Worm (Caenorhabditis elegans) whole organism, L2 larva: Measurements from ENCODE around the gene lgc-24.

ENCODE experiments used
- ZK546.5 ChIP-seq: sonication (generic microtip); optimal IDR thresholded peaks from 2 replicates; lab custom pipeline; 2017; ENCODE audit warnings: missing biosample characterization, missing genetic modification characterization
- ama-1 ChIP-seq: fragments of 150-350 bp; optimal IDR thresholded peaks from 2 replicates; lab custom pipeline; 2018; ENCODE audit warnings: inconsistent platforms
- blmp-1 ChIP-seq: sonication (generic microtip); optimal IDR thresholded peaks from 2 replicates; lab custom pipeline; 2017; ENCODE audit warnings: missing genetic modification characterization, mild to moderate bottlenecking, missing compliant biosample characterization, antibody characterized with exemption, moderate library complexity; ENCODE audit not compliant: insufficient read depth
- elt-1 ChIP-seq: fragments of 150-350 bp; optimal IDR thresholded peaks from 2 replicates; lab custom pipeline; 2014; ENCODE audit warnings: missing biosample characterization, missing genetic modification characterization
- nhr-12 ChIP-seq: fragments of 150-350 bp; optimal IDR thresholded peaks from 2 replicates; lab custom pipeline; 2014; ENCODE audit warnings: missing biosample characterization, missing genetic modification characterization
- nhr-21 ChIP-seq: fragments of 150-350 bp; optimal IDR thresholded peaks from 2 replicates; lab custom pipeline; 2014; ENCODE audit warnings: missing biosample characterization, missing genetic modification characterization
- nhr-77 ChIP-seq: fragments of 150-350 bp; optimal IDR thresholded peaks from 2 replicates; lab custom pipeline; 2014; ENCODE audit warnings: missing biosample characterization, missing genetic modification characterization
- sem-4 ChIP-seq: fragments of 150-350 bp; optimal IDR thresholded peaks from 2 replicates; lab custom pipeline; 2014; ENCODE audit warnings: missing biosample characterization, missing genetic modification reagents, missing genetic modification characterization
- sma-3 ChIP-seq: sonication (generic microtip); optimal IDR thresholded peaks from 2 replicates; lab custom pipeline; 2016; ENCODE audit warnings: missing genetic modification reagents, missing genetic modification characterization, missing compliant biosample characterization

ce11 chrX:12022496-12022895 is 45.9 kb upstream of the lgc-24 start:
- TF ChIP-seq nhr-12 (tag; lab: Kevin White, UChicago) (no peak), ama-1 (no peak), sem-4 (tag; lab: Kevin White, UChicago) (no peak), nhr-77 (tag; lab: Kevin White, UChicago) (no peak), blmp-1 (no peak), elt-1 (tag; lab: Kevin White, UChicago) (no peak), nhr-21 (tag; lab: Kevin White, UChicago) (no peak), sma-3 (GFP tag; lab: Kevin White, UChicago) (no peak), ZK546.5 (tag; lab: Kevin White, UChicago) (no peak)
